Worm (Caenorhabditis elegans) whole organism, L3 larva: ENCODE measurements around the gene T20G5.9.

ENCODE experiments used
- R02D3.7 ChIP-seq: fragments of 150-350 bp; optimal IDR thresholded peaks from 2 replicates; lab custom pipeline; 2014; ENCODE audit warnings: missing biosample characterization, missing genetic modification characterization
- ZK546.5 ChIP-seq: sonication (generic microtip); optimal IDR thresholded peaks from 2 replicates; lab custom pipeline; 2017; ENCODE audit warnings: missing biosample characterization, missing genetic modification characterization
- aly-2 ChIP-seq: fragments of 150-350 bp; optimal IDR thresholded peaks from 2 replicates; lab custom pipeline; 2014; ENCODE audit warnings: missing biosample characterization, missing genetic modification characterization
- ama-1 ChIP-seq: fragments of 150-350 bp; optimal IDR thresholded peaks from 2 replicates; lab custom pipeline; 2018
- ceh-28 ChIP-seq: fragments of 150-350 bp; optimal IDR thresholded peaks from 2 replicates; lab custom pipeline; 2014; ENCODE audit warnings: missing biosample characterization, missing genetic modification reagents, missing genetic modification characterization
- ceh-82 ChIP-seq: fragments of 150-350 bp; optimal IDR thresholded peaks from 2 replicates; lab custom pipeline; 2014; ENCODE audit warnings: missing biosample characterization, missing genetic modification characterization
- daf-12 ChIP-seq: fragments of 150-350 bp; optimal IDR thresholded peaks from 2 replicates; lab custom pipeline; 2014; ENCODE audit warnings: missing biosample characterization, missing genetic modification reagents, missing genetic modification characterization
- egl-27 ChIP-seq: sonication (generic microtip); optimal IDR thresholded peaks from 4 replicates; lab custom pipeline; 2017; ENCODE audit warnings: missing biosample characterization, missing genetic modification reagents, missing genetic modification characterization
- egl-5 ChIP-seq: fragments of 150-350 bp; optimal IDR thresholded peaks from 2 replicates; lab custom pipeline; 2017; ENCODE audit warnings: missing biosample characterization, missing genetic modification reagents, missing genetic modification characterization, inconsistent platforms
- elt-1 ChIP-seq: fragments of 150-350 bp; optimal IDR thresholded peaks from 2 replicates; lab custom pipeline; 2014; ENCODE audit warnings: missing biosample characterization, missing genetic modification characterization
- elt-2 ChIP-seq: sonication (generic microtip); optimal IDR thresholded peaks from 2 replicates; lab custom pipeline; 2016; ENCODE audit warnings: missing genetic modification reagents, mild to moderate bottlenecking, missing genetic modification characterization, missing compliant biosample characterization
- elt-3 ChIP-seq, 3 experiments: fragments of 150-350 bp in 1 of 3; sonication (generic microtip) in 2 of 3; optimal IDR thresholded peaks; 2 replicates in 2 of 3; 4 replicates in 1 of 3; lab custom pipeline; 2014 to 2017; ENCODE audit warnings: missing biosample characterization in 3 of 3, missing genetic modification characterization in 3 of 3
- fkh-10 ChIP-seq: sonication (generic microtip); optimal IDR thresholded peaks from 2 replicates; lab custom pipeline; 2017; ENCODE audit warnings: missing biosample characterization, missing genetic modification reagents, missing genetic modification characterization
- fos-1 ChIP-seq: fragments of 150-350 bp; optimal IDR thresholded peaks from 2 replicates; lab custom pipeline; 2014; ENCODE audit warnings: missing biosample characterization, missing genetic modification characterization
- hmg-11 ChIP-seq: sonication (generic microtip); optimal IDR thresholded peaks from 2 replicates; lab custom pipeline; 2016; ENCODE audit warnings: missing genetic modification characterization, missing compliant biosample characterization
- jun-1 ChIP-seq: fragments of 150-350 bp; optimal IDR thresholded peaks from 2 replicates; lab custom pipeline; 2014; ENCODE audit warnings: missing biosample characterization, missing genetic modification reagents, missing genetic modification characterization
- lin-15B ChIP-seq: fragments of 150-350 bp; optimal IDR thresholded peaks from 2 replicates; lab custom pipeline; 2014; ENCODE audit warnings: missing biosample characterization, missing genetic modification characterization
- lin-39 ChIP-seq: fragments of 150-350 bp; optimal IDR thresholded peaks from 2 replicates; lab custom pipeline; 2018; ENCODE audit warnings: missing biosample characterization, missing genetic modification reagents, missing genetic modification characterization
- lsy-12 ChIP-seq: sonication (generic microtip); optimal IDR thresholded peaks from 2 replicates; lab custom pipeline; 2016; ENCODE audit warnings: mild to moderate bottlenecking, missing genetic modification characterization, missing compliant biosample characterization
- mml-1 ChIP-seq: fragments of 150-350 bp; sonication (generic microtip); optimal IDR thresholded peaks from 3 replicates; lab custom pipeline; 2014; ENCODE audit warnings: missing biosample characterization, missing genetic modification characterization
- nfya-1 ChIP-seq: sonication (generic microtip); optimal IDR thresholded peaks from 2 replicates; lab custom pipeline; 2017; ENCODE audit warnings: missing genetic modification characterization, mild to moderate bottlenecking, missing compliant biosample characterization, antibody characterized with exemption, moderate library complexity; ENCODE audit not compliant: insufficient read depth
- nhr-12 ChIP-seq: fragments of 150-350 bp; optimal IDR thresholded peaks from 2 replicates; lab custom pipeline; 2014; ENCODE audit warnings: missing biosample characterization, missing genetic modification characterization
- nhr-23 ChIP-seq: fragments of 150-350 bp; optimal IDR thresholded peaks from 2 replicates; lab custom pipeline; 2014; ENCODE audit warnings: missing biosample characterization, missing genetic modification reagents, missing genetic modification characterization
- nhr-237 ChIP-seq: fragments of 150-350 bp; optimal IDR thresholded peaks from 2 replicates; lab custom pipeline; 2014; ENCODE audit warnings: missing biosample characterization, missing genetic modification characterization
- nhr-25 ChIP-seq: sonication (generic microtip); optimal IDR thresholded peaks from 2 replicates; lab custom pipeline; 2017; ENCODE audit warnings: missing biosample characterization, missing genetic modification characterization
- nhr-28 ChIP-seq: fragments of 150-350 bp; optimal IDR thresholded peaks from 2 replicates; lab custom pipeline; 2014; ENCODE audit warnings: missing biosample characterization, missing genetic modification characterization
- nhr-43 ChIP-seq: sonication (generic microtip); optimal IDR thresholded peaks from 2 replicates; lab custom pipeline; 2016; ENCODE audit warnings: mild to moderate bottlenecking, missing genetic modification characterization, missing compliant biosample characterization; ENCODE audit not compliant: poor library complexity, severe bottlenecking
- nhr-67 ChIP-seq: fragments of 150-350 bp; optimal IDR thresholded peaks from 2 replicates; lab custom pipeline; 2014; ENCODE audit warnings: missing biosample characterization, missing genetic modification characterization
- nhr-76 ChIP-seq: fragments of 150-350 bp; sonication (generic microtip); optimal IDR thresholded peaks from 5 replicates; lab custom pipeline; 2014; ENCODE audit warnings: missing biosample characterization, missing genetic modification characterization
- pha-4 ChIP-seq: fragments of 150-350 bp; optimal IDR thresholded peaks from 2 replicates; lab custom pipeline; 2014; ENCODE audit warnings: missing biosample characterization, missing genetic modification reagents, missing genetic modification characterization
- pqm-1 ChIP-seq: fragments of 150-350 bp; optimal IDR thresholded peaks from 2 replicates; lab custom pipeline; 2017; ENCODE audit warnings: missing biosample characterization, missing genetic modification characterization, inconsistent platforms
- sea-2 ChIP-seq: fragments of 150-350 bp; sonication (generic microtip); optimal IDR thresholded peaks from 4 replicates; lab custom pipeline; 2014; ENCODE audit warnings: missing biosample characterization, missing genetic modification reagents, missing genetic modification characterization
- skn-1 ChIP-seq: fragments of 150-350 bp; optimal IDR thresholded peaks from 2 replicates; lab custom pipeline; 2014; ENCODE audit warnings: missing biosample characterization, missing genetic modification characterization
- snpc-4 ChIP-seq: fragments of 150-350 bp; optimal IDR thresholded peaks from 2 replicates; lab custom pipeline; 2014; ENCODE audit warnings: missing biosample characterization, missing genetic modification characterization
- tbx-2 ChIP-seq: sonication (generic microtip); optimal IDR thresholded peaks from 2 replicates; lab custom pipeline; 2016; ENCODE audit warnings: mild to moderate bottlenecking, missing genetic modification characterization, missing compliant biosample characterization
- unc-39 ChIP-seq: sonication (generic microtip); optimal IDR thresholded peaks from 4 replicates; lab custom pipeline; 2017; ENCODE audit warnings: missing biosample characterization, missing genetic modification characterization
- unc-62 ChIP-seq: fragments of 150-350 bp; sonication (generic microtip); optimal IDR thresholded peaks from 4 replicates; lab custom pipeline; 2014; ENCODE audit warnings: missing biosample characterization, missing genetic modification reagents, missing genetic modification characterization
- zag-1 ChIP-seq: fragments of 150-350 bp; optimal IDR thresholded peaks from 2 replicates; lab custom pipeline; 2014; ENCODE audit warnings: missing biosample characterization, missing genetic modification characterization

T20G5.9 gene

DNA sequence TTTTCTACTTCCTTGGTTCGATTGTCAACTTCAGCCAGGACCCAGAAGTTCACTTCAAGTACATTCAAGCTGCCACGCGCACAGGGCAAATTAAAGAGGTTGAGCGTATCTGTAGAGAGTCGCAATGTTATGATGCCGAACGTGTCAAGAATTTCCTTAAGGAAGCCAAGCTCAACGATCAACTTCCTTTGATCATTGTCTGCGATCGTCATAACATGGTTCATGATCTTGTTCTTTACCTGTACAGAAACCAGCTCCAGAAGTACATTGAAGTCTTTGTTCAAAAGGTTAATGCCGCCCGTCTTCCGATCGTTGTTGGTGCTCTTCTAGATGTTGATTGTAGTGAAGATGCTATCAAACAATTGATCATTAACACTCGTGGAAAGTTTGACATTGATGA lies 3.3 kb upstream of the T20G5.9 start:
- TF ChIP-seq ama-1 (lab: Kevin White, UChicago) (no peak), hmg-11 (tag; lab: Kevin White, UChicago) (no peak), ceh-82 (tag; lab: Kevin White, UChicago) (no peak), mml-1 (tag; lab: Kevin White, UChicago) (no peak), egl-5 (no peak)

DNA sequence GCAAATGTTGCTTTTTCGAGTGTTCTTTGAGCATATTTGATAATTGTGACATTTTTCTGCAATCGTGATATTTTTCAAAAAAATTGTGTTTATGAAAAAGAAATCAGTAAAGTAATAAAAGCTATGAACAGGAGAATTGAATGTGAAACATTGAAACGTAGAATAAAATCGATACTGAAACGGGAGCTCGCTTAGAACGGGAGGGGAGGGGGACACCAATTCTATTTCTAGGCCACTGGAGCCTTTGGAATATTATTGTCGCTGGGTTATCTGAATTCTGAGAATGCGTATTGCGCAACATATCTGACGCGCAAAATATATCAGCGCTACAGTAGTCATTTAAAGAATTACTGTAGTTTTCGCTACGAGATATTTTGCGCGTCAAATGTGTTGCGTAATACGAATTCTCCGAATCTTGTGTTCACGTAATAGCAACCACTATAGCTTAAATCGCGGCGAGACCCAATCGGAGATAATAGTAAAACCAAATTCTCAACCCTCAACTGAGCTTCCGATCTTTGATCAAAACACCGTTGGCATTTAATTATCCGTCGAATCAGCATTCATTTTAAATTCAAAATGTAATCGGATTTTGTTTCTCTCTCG lies 2.4 kb downstream of the T20G5.9 start, which contains the start of the genes blos-1 and best-18:
Gene blos-1 (minus strand): TSS at position 58 of the 606 bp plus-strand sequence.
Gene best-18 (plus strand): TSS at position 508 of the 606 bp plus-strand sequence.
- no peak for TF ChIP-seq nhr-28 (tag; lab: Kevin White, UChicago)
- TF ChIP-seq ama-1 (lab: Kevin White, UChicago), result no peak
- no peak for TF ChIP-seq nhr-23
- TF ChIP-seq daf-12, result no peak
- TF ChIP-seq skn-1, result no peak
- no peak for TF ChIP-seq nhr-67 (tag; lab: Kevin White, UChicago)
- TF ChIP-seq nfya-1 (tag; lab: Kevin White, UChicago), result no peak
- peak; percentile 8 for TF ChIP-seq pha-4 (tag; lab: Kevin White, UChicago)
- no peak for TF ChIP-seq hmg-11 (tag; lab: Kevin White, UChicago)
- TF ChIP-seq nhr-12 (tag; lab: Kevin White, UChicago), result no peak
- no peak for TF ChIP-seq fkh-10 (GFP tag; lab: Kevin White, UChicago)
- no peak for TF ChIP-seq pqm-1 (tag; lab: Kevin White, UChicago)
- TF ChIP-seq elt-2, result peak; percentile 13
- TF ChIP-seq ZK546.5, result no peak
- TF ChIP-seq egl-27 (tag; lab: Kevin White, UChicago), result no peak

DNA sequence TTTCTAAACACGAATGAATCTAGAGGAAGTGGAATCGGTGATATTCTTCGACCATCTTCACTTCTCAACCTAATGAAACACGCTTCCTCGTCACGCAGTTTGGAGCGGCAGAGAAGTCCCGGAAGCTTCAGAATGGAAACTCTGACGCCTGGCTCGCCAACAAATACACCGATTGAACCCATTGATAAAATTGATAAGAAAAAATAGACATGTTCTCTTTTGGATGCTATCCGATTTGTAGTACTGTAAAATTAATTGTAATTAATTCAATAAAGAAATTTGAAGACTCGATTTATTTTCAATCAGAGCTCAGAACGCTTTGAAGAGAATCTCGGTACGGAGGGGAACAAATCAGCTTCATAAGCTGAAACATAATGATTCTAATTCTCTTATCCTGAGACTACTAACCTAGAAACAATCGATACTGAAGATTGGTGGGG lies 4.9 kb downstream of the T20G5.9 start:
- TF ChIP-seq elt-2 (peak; percentile 74), snpc-4 (no peak), nhr-237 (tag; lab: Kevin White, UChicago) (no peak), nhr-12 (tag; lab: Kevin White, UChicago) (no peak), tbx-2 (tag; lab: Kevin White, UChicago) (peak; percentile 13), lin-39 (tag; lab: Kevin White, UChicago) (no peak), sea-2 (GFP tag; lab: Kevin White, UChicago) (no peak), egl-27 (tag; lab: Kevin White, UChicago) (no peak), nfya-1 (tag; lab: Kevin White, UChicago) (no peak), fkh-10 (GFP tag; lab: Kevin White, UChicago) (no peak), pha-4 (tag; lab: Kevin White, UChicago) (peak; percentile 35), mml-1 (tag; lab: Kevin White, UChicago) (no peak), unc-39 (no peak), nhr-67 (tag; lab: Kevin White, UChicago) (no peak), unc-62 (GFP tag; lab: Kevin White, UChicago) (no peak), aly-2 (tag; lab: Kevin White, UChicago) (peak; percentile 77), lin-15B (no peak), lsy-12 (tag; lab: Kevin White, UChicago) (peak; percentile 78), hmg-11 (tag; lab: Kevin White, UChicago) (no peak), pqm-1 (tag; lab: Kevin White, UChicago) (no peak), nhr-23 (peak; percentile 15), nhr-43 (tag; lab: Kevin White, UChicago) (peak; percentile 75), zag-1 (no peak), fos-1 (tag; lab: Kevin White, UChicago) (peak; percentile 38), R02D3.7 (no peak), ZK546.5 (no peak), ama-1 (lab: Kevin White, UChicago) (peak; percentile 97), nhr-76 (tag; lab: Kevin White, UChicago) (no peak), elt-1 (tag; lab: Kevin White, UChicago) (no peak), egl-5 (no peak), ceh-28 (tag; lab: Kevin White, UChicago) (no peak), nhr-28 (tag; lab: Kevin White, UChicago) (no peak), nhr-25 (no peak), jun-1 (tag; lab: Kevin White, UChicago) (peak; percentile 79), elt-3 (tag; optimal IDR thresholded peaks at IDR 0.05; lab: Kevin White, UChicago) (no peak), ceh-82 (tag; lab: Kevin White, UChicago) (peak; percentile 46)
